Comparison of ENCODE assay signal across 1 fruit fly cellular context in the genomic region with DNA sequence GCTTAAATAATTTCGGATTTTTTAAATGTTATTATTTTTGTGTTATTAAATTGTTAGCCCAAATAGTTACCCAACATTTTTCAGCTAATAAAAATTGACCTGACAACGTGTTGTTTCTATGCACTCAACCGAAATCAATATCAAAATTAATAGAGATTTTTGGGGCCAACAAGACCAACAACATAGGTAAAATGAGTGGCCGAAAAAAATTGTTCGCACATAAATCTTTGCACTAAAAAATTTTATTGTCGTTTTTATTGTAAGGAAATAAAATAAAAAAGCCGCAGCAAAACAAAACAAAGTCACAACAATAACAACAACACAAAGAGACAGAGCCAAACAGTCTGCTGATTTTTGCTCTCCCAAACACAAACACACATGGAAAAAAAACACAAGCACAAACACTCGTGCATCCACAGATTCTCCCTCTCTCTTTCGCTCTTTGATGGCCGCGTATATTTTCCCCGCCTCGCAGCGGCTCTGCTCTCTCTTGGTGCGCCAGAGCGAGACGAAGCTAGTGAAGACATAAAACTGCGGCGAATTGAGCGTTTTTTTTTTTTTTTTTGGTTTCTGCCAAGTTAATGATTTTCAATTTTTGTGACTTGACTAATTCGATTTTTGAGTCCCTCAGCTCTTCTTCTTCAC.
TF ChIP-seq lines count a peak whose summit lies in the region.

No protein-coding gene starts in this region.

TF ChIP-seq in whole organism, embryonic, 481 proteins besides CTCF, POLR2A, EP300 and RAD21 (continued from another document):
- TF ChIP-seq CG11723 (GFP tag; optimal IDR thresholded peaks at IDR 0.05; lab: Kevin White, UChicago) (no peak), CG17802 (tag; optimal IDR thresholded peaks at IDR 0.05; lab: Kevin White, UChicago) (no peak), stc (GFP tag; IDR thresholded peaks at IDR 0.05; lab: Robert Waterston, UW) (no peak), HmgD (GFP tag; optimal IDR thresholded peaks at IDR 0.05; lab: Kevin White, UChicago) (peak; percentile 58), zf30C (GFP tag; optimal IDR thresholded peaks at IDR 0.05; lab: Kevin White, UChicago) (peak; percentile 52), caup (GFP tag; optimal IDR thresholded peaks at IDR 0.05; lab: Kevin White, UChicago; ENCODE audit: severe bottlenecking) (no peak), Nf-YB (GFP tag; optimal IDR thresholded peaks at IDR 0.05; lab: Kevin White, UChicago) (peak; percentile 89), CHES-1-like (GFP tag; optimal IDR thresholded peaks at IDR 0.05; lab: Kevin White, UChicago) (no peak), Fer3 (tag; optimal IDR thresholded peaks at IDR 0.05; lab: Kevin White, UChicago) (no peak), CG10321 (GFP tag; IDR thresholded peaks at IDR 0.05; lab: Robert Waterston, UW) (peak; percentile 95), GATAe (GFP tag; conservative IDR thresholded peaks at IDR 0.05; lab: Robert Waterston, UW) (no peak), NC2β (GFP tag; optimal IDR thresholded peaks at IDR 0.05; lab: Kevin White, UChicago) (no peak), CG11695 (GFP tag; IDR thresholded peaks at IDR 0.05; lab: Robert Waterston, UW) (0 out of 3 replicates have a peak, but pooled peaks have one; percentile 17), ci (GFP tag; IDR thresholded peaks at IDR 0.05; lab: Robert Waterston, UW) (peak; percentile 48; the same call in 1 of the 3 replicates), exex (tag; optimal IDR thresholded peaks at IDR 0.05; lab: Kevin White, UChicago) (peak; percentile 8), zfh1 (GFP tag; IDR thresholded peaks at IDR 0.05; lab: Robert Waterston, UW) (no peak), CG10431 (GFP tag; optimal IDR thresholded peaks at IDR 0.05; lab: Kevin White, UChicago) (no peak), HLHmδ (GFP tag; optimal IDR thresholded peaks at IDR 0.05; lab: Kevin White, UChicago) (no peak), usp (GFP tag; optimal IDR thresholded peaks at IDR 0.05; lab: Kevin White, UChicago) (no peak), seq (GFP tag; IDR thresholded peaks at IDR 0.05; lab: Robert Waterston, UW) (peak; percentile 8; the same call in 1 of the 2 replicates), CG2199 (GFP tag; IDR thresholded peaks at IDR 0.05; lab: Robert Waterston, UW) (peak; percentile 95), Drgx (GFP tag; IDR thresholded peaks at IDR 0.05; lab: Robert Waterston, UW) (peak; percentile 43), CG14441 (GFP tag; IDR thresholded peaks at IDR 0.05; lab: Robert Waterston, UW) (no peak), Antp (GFP tag; optimal IDR thresholded peaks at IDR 0.05; lab: Kevin White, UChicago) (no peak), CG18764 (GFP tag; optimal IDR thresholded peaks at IDR 0.05; lab: Kevin White, UChicago) (no peak), cg (GFP tag; optimal IDR thresholded peaks at IDR 0.05; lab: Kevin White, UChicago) (peak; percentile 93), E2f1 (GFP tag; IDR thresholded peaks at IDR 0.05; lab: Robert Waterston, UW) (0 out of 2 replicates have a peak, but pooled peaks have one; percentile 7), CG3726 (GFP tag; IDR thresholded peaks at IDR 0.05; lab: Robert Waterston, UW) (no peak), CG8281 (tag; optimal IDR thresholded peaks at IDR 0.05; lab: Kevin White, UChicago) (no peak), zen (tag; optimal IDR thresholded peaks at IDR 0.05; lab: Kevin White, UChicago) (no peak), Eip74EF (GFP tag; optimal IDR thresholded peaks at IDR 0.05; lab: Kevin White, UChicago) (peak in 1 of 2 experiments; percentile 8), CG12071 (GFP tag; optimal IDR thresholded peaks at IDR 0.05; lab: Kevin White, UChicago) (no peak), jigr1 (GFP tag; IDR thresholded peaks at IDR 0.05; lab: Robert Waterston, UW) (no peak), pan (optimal IDR thresholded peaks at IDR 0.05; lab: Kevin White, UChicago) (no peak), pan (GFP tag; optimal IDR thresholded peaks at IDR 0.05 in 1 of 2, IDR thresholded peaks at IDR 0.05 in 1 of 2) (peak in 1 of 2 experiments; percentile 50), CG1603 (tag; optimal IDR thresholded peaks at IDR 0.05; lab: Kevin White, UChicago) (no peak), ftz-f1 (GFP tag; optimal IDR thresholded peaks at IDR 0.05; lab: Kevin White, UChicago) (peak; percentile 75), az2 (GFP tag; optimal IDR thresholded peaks at IDR 0.05; lab: Kevin White, UChicago) (no peak), CG17385 (GFP tag; optimal IDR thresholded peaks at IDR 0.05; lab: Kevin White, UChicago) (peak; percentile 33), fu2 (GFP tag; optimal IDR thresholded peaks at IDR 0.05; lab: Kevin White, UChicago) (no peak), cad (GFP tag; optimal IDR thresholded peaks at IDR 0.05; lab: Kevin White, UChicago) (peak; percentile 61), HmgZ (tag; optimal IDR thresholded peaks at IDR 0.05; lab: Kevin White, UChicago) (peak; percentile 41), slou (GFP tag; optimal IDR thresholded peaks at IDR 0.05; lab: Kevin White, UChicago) (no peak), Sox102F (GFP tag; optimal IDR thresholded peaks at IDR 0.05; lab: Kevin White, UChicago) (no peak), Adf1 (GFP tag; IDR thresholded peaks at IDR 0.05; lab: Robert Waterston, UW) (peak; percentile 83), CG18476 (GFP tag; optimal IDR thresholded peaks at IDR 0.05; lab: Kevin White, UChicago) (no peak), abd-A (tag; optimal IDR thresholded peaks at IDR 0.05; lab: Kevin White, UChicago) (peak; percentile 85), tgo (GFP tag; IDR thresholded peaks at IDR 0.05; lab: Robert Waterston, UW) (no peak), CG17359 (tag; optimal IDR thresholded peaks at IDR 0.05; lab: Kevin White, UChicago) (no peak), ewg (GFP tag; optimal IDR thresholded peaks at IDR 0.05; lab: Kevin White, UChicago) (peak; percentile 9), sug (tag; optimal IDR thresholded peaks at IDR 0.05; lab: Kevin White, UChicago) (peak; percentile 8), sens-2 (GFP tag; IDR thresholded peaks at IDR 0.05; lab: Robert Waterston, UW) (no peak), nom (GFP tag; optimal IDR thresholded peaks at IDR 0.05; lab: Kevin White, UChicago) (peak; percentile 20), CG11504 (tag; optimal IDR thresholded peaks at IDR 0.05; lab: Kevin White, UChicago) (peak; percentile 26), Ssrp (tag; optimal IDR thresholded peaks at IDR 0.05; lab: Kevin White, UChicago) (no peak), CG42726 (GFP tag; IDR thresholded peaks at IDR 0.05; lab: Robert Waterston, UW; ENCODE audit: partially characterized antibody) (peak; percentile 38; the same call in 1 of the 2 replicates), CG4617 (GFP tag; optimal IDR thresholded peaks at IDR 0.05; lab: Kevin White, UChicago; ENCODE audit: borderline replicate concordance) (no peak), tll (GFP tag; optimal IDR thresholded peaks at IDR 0.05; lab: Kevin White, UChicago) (peak in 1 of 2 experiments; percentile 2), ttk (GFP tag; IDR thresholded peaks at IDR 0.05; lab: Robert Waterston, UW) (no peak), Usf (GFP tag; optimal IDR thresholded peaks at IDR 0.05; lab: Kevin White, UChicago) (no peak), eve (GFP tag; optimal IDR thresholded peaks at IDR 0.05; lab: Kevin White, UChicago) (peak in 1 of 2 experiments; percentile 49), gem (tag; optimal IDR thresholded peaks at IDR 0.05; lab: Kevin White, UChicago) (no peak), CG9932 (GFP tag; IDR thresholded peaks at IDR 0.05; lab: Robert Waterston, UW) (no peak), CG17328 (GFP tag; IDR thresholded peaks at IDR 0.05; lab: Robert Waterston, UW) (no peak), CG4328 (GFP tag; optimal IDR thresholded peaks at IDR 0.05; lab: Kevin White, UChicago) (no peak), Jarid2 (GFP tag; optimal IDR thresholded peaks at IDR 0.05; lab: Kevin White, UChicago) (peak; percentile 44), vvl (GFP tag; IDR thresholded peaks at IDR 0.05; lab: Robert Waterston, UW) (peak; percentile 74; the same call in 1 of the 2 replicates), gsb-n (tag; optimal IDR thresholded peaks at IDR 0.05; lab: Kevin White, UChicago) (peak; percentile 52), Abd-B (GFP tag; optimal IDR thresholded peaks at IDR 0.05; lab: Kevin White, UChicago) (peak; percentile 79), gcm (GFP tag; optimal IDR thresholded peaks at IDR 0.05; lab: Kevin White, UChicago) (peak; percentile 24), Xbp1 (GFP tag; optimal IDR thresholded peaks at IDR 0.05; lab: Kevin White, UChicago) (no peak), Ets65A (GFP tag; lab: Kevin White, UChicago) (no peak), CoRest (tag; optimal IDR thresholded peaks at IDR 0.05; lab: Kevin White, UChicago) (peak; percentile 10), Awh (GFP tag; IDR thresholded peaks at IDR 0.05; lab: Robert Waterston, UW) (0 out of 2 replicates have a peak, but pooled peaks have one; percentile 28), Nf-YC (tag; optimal IDR thresholded peaks at IDR 0.05; lab: Kevin White, UChicago) (peak; percentile 95), Dip2 (GFP tag; IDR thresholded peaks at IDR 0.05; lab: Robert Waterston, UW) (no peak), CG16815 (GFP tag; optimal IDR thresholded peaks at IDR 0.05; lab: Kevin White, UChicago) (no peak), chinmo (GFP tag; IDR thresholded peaks at IDR 0.05; lab: Robert Waterston, UW; ENCODE audit: partially characterized antibody) (peak; percentile 93), CG4360 (GFP tag; IDR thresholded peaks at IDR 0.05; lab: Robert Waterston, UW) (peak; percentile 82), NFAT (GFP tag; IDR thresholded peaks at IDR 0.05; lab: Robert Waterston, UW) (no peak), CG7786 (GFP tag; optimal IDR thresholded peaks at IDR 0.05; lab: Kevin White, UChicago) (no peak), ems (GFP tag; optimal IDR thresholded peaks at IDR 0.05; lab: Kevin White, UChicago) (no peak), Bgb (GFP tag; IDR thresholded peaks at IDR 0.05; lab: Robert Waterston, UW; ENCODE audit: partially characterized antibody) (peak; percentile 33; the same call in 1 of the 2 replicates), bcd (GFP tag; optimal IDR thresholded peaks at IDR 0.05; lab: Kevin White, UChicago) (no peak), CG6254 (GFP tag; optimal IDR thresholded peaks at IDR 0.05; lab: Kevin White, UChicago) (no peak), z (GFP tag; IDR thresholded peaks at IDR 0.05; lab: Robert Waterston, UW) (peak; percentile 59; the same call in 2 of the 3 replicates), tx (GFP tag; optimal IDR thresholded peaks at IDR 0.05; lab: Kevin White, UChicago) (no peak), ab (GFP tag; optimal IDR thresholded peaks at IDR 0.05; lab: Kevin White, UChicago) (no peak)
